Worm (Caenorhabditis elegans) whole organism, young adult: Measurements from ENCODE around the gene bicd-1.

Source experiments
- C06A6.2 ChIP-seq: fragments of 200-800 bp; sonication (Bioruptor generic); conservative IDR thresholded peaks from 2 replicates; pipeline ENCODE4 v1.3.6; 2022; ENCODE audit warnings: missing genetic modification characterization, missing compliant biosample characterization
- F10E7.11 ChIP-seq: sonication (generic microtip); optimal IDR thresholded peaks from 2 replicates; lab custom pipeline; 2017; ENCODE audit warnings: mild to moderate bottlenecking, missing genetic modification characterization, moderate library complexity, missing compliant biosample characterization
- F22D6.2 ChIP-seq: sonication (generic microtip); optimal IDR thresholded peaks from 2 replicates; lab custom pipeline; 2016; ENCODE audit warnings: mild to moderate bottlenecking, missing genetic modification characterization, missing compliant biosample characterization
- F23B12.7 ChIP-seq: sonication (generic microtip); optimal IDR thresholded peaks from 2 replicates; lab custom pipeline; 2017; ENCODE audit warnings: missing genetic modification characterization, mild to moderate bottlenecking, missing compliant biosample characterization, antibody characterized with exemption, moderate library complexity; ENCODE audit not compliant: insufficient read depth
- F39B2.1 ChIP-seq: fragments of 200-800 bp; sonication (Bioruptor generic); IDR thresholded peaks from 2 replicates; pipeline ENCODE4 v1.3.6; 2022; ENCODE audit warnings: missing genetic modification reagents, missing genetic modification characterization, missing compliant biosample characterization
- F49E8.2 ChIP-seq: sonication (generic microtip); optimal IDR thresholded peaks from 3 replicates; lab custom pipeline; 2017; ENCODE audit warnings: missing genetic modification characterization, mild to moderate bottlenecking, missing compliant biosample characterization, antibody characterized with exemption, moderate library complexity; ENCODE audit not compliant: insufficient read depth
- F55B11.4 ChIP-seq: sonication (generic microtip); optimal IDR thresholded peaks from 2 replicates; lab custom pipeline; 2016; ENCODE audit warnings: missing compliant biosample characterization, missing genetic modification characterization, borderline replicate concordance; ENCODE audit not compliant: insufficient read depth
- F57A8.1 ChIP-seq: fragments of 200-800 bp; sonication (Bioruptor generic); optimal IDR thresholded peaks from 2 replicates; lab custom pipeline; 2018; ENCODE audit warnings: mild to moderate bottlenecking, missing genetic modification characterization, moderate library complexity, missing compliant biosample characterization
- T07F8.4 ChIP-seq: sonication (generic microtip); optimal IDR thresholded peaks from 2 replicates; lab custom pipeline; 2016; ENCODE audit warnings: mild to moderate bottlenecking, missing genetic modification characterization, moderate library complexity, missing compliant biosample characterization
- Y53G8AR.9 ChIP-seq: fragments of 200-800 bp; sonication (Bioruptor generic); conservative IDR thresholded peaks from 2 replicates; pipeline ENCODE4 v1.3.6; 2022; ENCODE audit warnings: missing genetic modification reagents, missing genetic modification characterization, missing compliant biosample characterization
- ama-1 ChIP-seq, 3 experiments: fragments of 150-350 bp in 1 of 3; sonication (generic microtip) in 2 of 3; optimal IDR thresholded peaks; 2 replicates each; lab custom pipeline; 2014 to 2018; ENCODE audit warnings: missing biosample characterization in 2 of 3, missing genetic modification characterization in 2 of 3, missing genetic modification reagents in 2 of 3
- attf-5 ChIP-seq: fragments of 200-800 bp; sonication (Bioruptor generic); optimal IDR thresholded peaks from 2 replicates; lab custom pipeline; 2018; ENCODE audit warnings: mild to moderate bottlenecking, missing genetic modification characterization, missing compliant biosample characterization
- attf-6 ChIP-seq: fragments of 200-800 bp; sonication (Bioruptor generic); IDR thresholded peaks from 2 replicates; pipeline ENCODE4 v1.3.6; 2022; ENCODE audit warnings: missing genetic modification reagents, missing genetic modification characterization, missing compliant biosample characterization
- bed-2 ChIP-seq: fragments of 200-800 bp; sonication (Bioruptor generic); IDR thresholded peaks from 2 replicates; pipeline ENCODE4 v1.3.6; 2022; ENCODE audit warnings: missing genetic modification reagents, missing genetic modification characterization, missing compliant biosample characterization
- ccch-3 ChIP-seq: fragments of 200-800 bp; sonication (Bioruptor generic); optimal IDR thresholded peaks from 2 replicates; lab custom pipeline; 2018; ENCODE audit warnings: mild to moderate bottlenecking, missing genetic modification characterization, missing compliant biosample characterization
- ceh-100 ChIP-seq: fragments of 200-800 bp; sonication (Bioruptor generic); IDR thresholded peaks from 2 replicates; pipeline ENCODE4 v1.3.6; 2022; ENCODE audit warnings: missing genetic modification reagents, missing genetic modification characterization, missing compliant biosample characterization
- ceh-27 ChIP-seq: fragments of 200-800 bp; sonication (Bioruptor generic); optimal IDR thresholded peaks from 2 replicates; lab custom pipeline; 2018; ENCODE audit warnings: mild to moderate bottlenecking, missing genetic modification characterization, moderate library complexity, missing compliant biosample characterization
- ceh-40 ChIP-seq: fragments of 200-800 bp; sonication (Bioruptor generic); IDR thresholded peaks from 2 replicates; pipeline ENCODE4 v1.3.6; 2022; ENCODE audit warnings: missing genetic modification characterization, missing compliant biosample characterization
- ceh-79 ChIP-seq: sonication (generic microtip); optimal IDR thresholded peaks from 2 replicates; lab custom pipeline; 2017; ENCODE audit warnings: mild to moderate bottlenecking, missing genetic modification characterization, missing compliant biosample characterization
- ceh-91 ChIP-seq: fragments of 200-800 bp; sonication (Bioruptor generic); IDR thresholded peaks from 2 replicates; pipeline ENCODE4 v1.3.6; 2022; ENCODE audit warnings: missing genetic modification reagents, missing genetic modification characterization, missing compliant biosample characterization
- efl-1 ChIP-seq: fragments of 150-350 bp; optimal IDR thresholded peaks from 2 replicates; lab custom pipeline; 2014; ENCODE audit warnings: missing biosample characterization, missing genetic modification reagents, missing genetic modification characterization
- ekl-4 ChIP-seq: fragments of 200-800 bp; sonication (Bioruptor generic); IDR thresholded peaks from 2 replicates; pipeline ENCODE4 v1.3.6; 2022; ENCODE audit warnings: missing genetic modification reagents, missing genetic modification characterization, missing compliant biosample characterization
- hlh-26 ChIP-seq: fragments of 200-800 bp; sonication (Bioruptor generic); conservative IDR thresholded peaks from 2 replicates; pipeline ENCODE4 v1.3.6; 2022; ENCODE audit warnings: missing genetic modification reagents, missing genetic modification characterization, missing compliant biosample characterization
- hmg-1.2 ChIP-seq: fragments of 200-800 bp; sonication (Bioruptor generic); IDR thresholded peaks from 2 replicates; pipeline ENCODE4 v1.3.6; 2022; ENCODE audit warnings: missing genetic modification reagents, missing genetic modification characterization, missing compliant biosample characterization
- hmg-20 ChIP-seq: fragments of 200-800 bp; sonication (Bioruptor generic); IDR thresholded peaks from 2 replicates; pipeline ENCODE4 v1.3.6; 2022; ENCODE audit warnings: missing genetic modification reagents, missing genetic modification characterization, missing compliant biosample characterization
- lin-26 ChIP-seq: fragments of 200-800 bp; sonication (Bioruptor generic); IDR thresholded peaks from 2 replicates; pipeline ENCODE4 v1.3.6; 2022; ENCODE audit warnings: missing genetic modification reagents, missing genetic modification characterization, missing compliant biosample characterization
- lin-54 ChIP-seq: fragments of 200-800 bp; sonication (Bioruptor generic); optimal IDR thresholded peaks from 2 replicates; lab custom pipeline; 2018; ENCODE audit warnings: mild to moderate bottlenecking, missing genetic modification characterization, missing compliant biosample characterization
- lir-1 ChIP-seq: fragments of 200-800 bp; sonication (Bioruptor generic); conservative IDR thresholded peaks from 2 replicates; pipeline ENCODE4 v1.3.6; 2022; ENCODE audit warnings: missing genetic modification reagents, missing genetic modification characterization, missing compliant biosample characterization
- madf-6 ChIP-seq: fragments of 200-800 bp; sonication (Bioruptor generic); IDR thresholded peaks from 2 replicates; pipeline ENCODE4 v1.3.6; 2022; ENCODE audit warnings: missing genetic modification reagents, missing genetic modification characterization, missing compliant biosample characterization
- madf-8 ChIP-seq: fragments of 200-800 bp; sonication (Bioruptor generic); conservative IDR thresholded peaks from 2 replicates; pipeline ENCODE4 v1.3.6; 2022; ENCODE audit warnings: missing genetic modification reagents, missing genetic modification characterization, missing compliant biosample characterization
- nfya-2 ChIP-seq: fragments of 200-800 bp; sonication (Bioruptor generic); IDR thresholded peaks from 2 replicates; pipeline ENCODE4 v1.3.6; 2022; ENCODE audit warnings: missing genetic modification reagents, missing genetic modification characterization, missing compliant biosample characterization
- nhr-120 ChIP-seq: fragments of 200-800 bp; sonication (Bioruptor generic); IDR thresholded peaks from 2 replicates; pipeline ENCODE4 v1.3.6; 2022; ENCODE audit warnings: missing genetic modification characterization, missing compliant biosample characterization
- nhr-80 ChIP-seq: sonication (generic microtip); optimal IDR thresholded peaks from 2 replicates; lab custom pipeline; 2016; ENCODE audit warnings: missing genetic modification characterization, missing compliant biosample characterization
- pbrm-1 ChIP-seq: fragments of 200-800 bp; sonication (Bioruptor generic); IDR thresholded peaks from 2 replicates; pipeline ENCODE4 v1.3.6; 2022; ENCODE audit warnings: missing genetic modification reagents, missing genetic modification characterization, missing compliant biosample characterization
- pha-4 ChIP-seq: fragments of 150-350 bp; sonication (generic microtip); optimal IDR thresholded peaks from 2 replicates; lab custom pipeline; 2014; ENCODE audit warnings: missing biosample characterization, missing genetic modification reagents, missing genetic modification characterization
- rcor-1 ChIP-seq: fragments of 200-800 bp; sonication (Bioruptor generic); IDR thresholded peaks from 2 replicates; pipeline ENCODE4 v1.3.6; 2022; ENCODE audit warnings: missing genetic modification reagents, missing genetic modification characterization, missing compliant biosample characterization
- repo-1 ChIP-seq: sonication (generic microtip); optimal IDR thresholded peaks from 2 replicates; lab custom pipeline; 2017; ENCODE audit warnings: mild to moderate bottlenecking, missing genetic modification characterization, missing compliant biosample characterization
- sdz-38 ChIP-seq: sonication (generic microtip); optimal IDR thresholded peaks from 2 replicates; lab custom pipeline; 2016; ENCODE audit warnings: missing genotype, missing genetic modification characterization, missing compliant biosample characterization
- somi-1 ChIP-seq: fragments of 200-800 bp; sonication (Bioruptor generic); optimal IDR thresholded peaks from 2 replicates; lab custom pipeline; 2018; ENCODE audit warnings: mild to moderate bottlenecking, missing genetic modification characterization, missing compliant biosample characterization
- tbp1 ChIP-seq: fragments of 200-800 bp; sonication (Bioruptor generic); optimal IDR thresholded peaks from 2 replicates; lab custom pipeline; 2018; ENCODE audit warnings: mild to moderate bottlenecking, missing genetic modification characterization, missing compliant biosample characterization
- tbx-9 ChIP-seq: sonication (generic microtip); optimal IDR thresholded peaks from 2 replicates; lab custom pipeline; 2016; ENCODE audit warnings: borderline replicate concordance, missing genetic modification characterization, inconsistent platforms, missing compliant biosample characterization
- unc-130 ChIP-seq: sonication (generic microtip); optimal IDR thresholded peaks from 2 replicates; lab custom pipeline; 2016; ENCODE audit warnings: missing genetic modification reagents, missing genetic modification characterization, missing compliant biosample characterization
- xnd-1 ChIP-seq: sonication (generic microtip); optimal IDR thresholded peaks from 2 replicates; lab custom pipeline; 2016; ENCODE audit warnings: missing genotype, missing genetic modification reagents, missing genetic modification characterization, missing compliant biosample characterization
- zfh-2 ChIP-seq: fragments of 200-800 bp; sonication (Bioruptor generic); conservative IDR thresholded peaks from 2 replicates; pipeline ENCODE4 v1.3.6; 2022; ENCODE audit warnings: missing genetic modification reagents, missing genetic modification characterization, missing compliant biosample characterization
- zim-3 ChIP-seq: sonication (generic microtip); optimal IDR thresholded peaks from 2 replicates; lab custom pipeline; 2017; ENCODE audit warnings: mild to moderate bottlenecking, missing genetic modification characterization, moderate library complexity, missing compliant biosample characterization
- ztf-18 ChIP-seq: sonication (generic microtip); optimal IDR thresholded peaks from 2 replicates; lab custom pipeline; 2016; ENCODE audit warnings: missing genotype, mild to moderate bottlenecking, missing genetic modification characterization, missing compliant biosample characterization
- ztf-22 ChIP-seq: fragments of 200-800 bp; sonication (Bioruptor generic); optimal IDR thresholded peaks from 2 replicates; lab custom pipeline; 2018; ENCODE audit warnings: mild to moderate bottlenecking, missing genetic modification characterization, moderate library complexity, missing compliant biosample characterization
- ztf-6 ChIP-seq: fragments of 200-800 bp; sonication (Bioruptor generic); IDR thresholded peaks from 2 replicates; pipeline ENCODE4 v1.3.6; 2022; ENCODE audit warnings: missing genetic modification reagents, missing genetic modification characterization, missing compliant biosample characterization

bicd-1 gene

DNA sequence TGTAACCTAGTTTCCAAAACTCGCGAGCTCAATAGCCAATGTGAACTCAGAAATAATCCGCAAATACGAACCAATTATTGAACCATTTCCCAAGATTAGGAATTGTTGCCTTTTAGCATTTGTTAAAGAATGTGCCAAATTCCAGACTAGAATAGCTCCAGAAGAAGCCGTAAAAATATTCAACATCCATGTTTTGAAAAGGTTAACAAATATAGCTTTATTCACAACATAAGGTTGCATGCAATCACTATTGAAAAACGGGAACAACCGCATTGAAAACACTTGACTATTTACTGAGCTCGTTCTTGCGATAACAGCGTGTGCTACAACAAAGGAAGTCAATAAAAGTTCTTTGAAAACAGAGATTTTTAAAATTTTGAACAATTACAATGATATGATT, 45.6 kb downstream of the bicd-1 start (continued):
- TF ChIP-seq ceh-100 (GFP tag; lab: Robert Waterston, UW) (peak; percentile 59), F22D6.2 (tag; lab: Kevin White, UChicago) (no peak), unc-130 (GFP tag; lab: Kevin White, UChicago) (peak; percentile 59), attf-6 (GFP tag; lab: Robert Waterston, UW) (peak; percentile 81), attf-5 (GFP tag; lab: Kevin White, UChicago) (no peak), rcor-1 (peak; percentile 57; the same call in 1 of the 2 replicates), F55B11.4 (no peak), lin-26 (GFP tag; lab: Robert Waterston, UW) (peak; percentile 65; the same call in 1 of the 2 replicates), ekl-4 (GFP tag; lab: Robert Waterston, UW) (peak; percentile 88), hlh-26 (no peak), xnd-1 (tag; lab: Kevin White, UChicago) (peak; percentile 34), zim-3 (peak; percentile 19), nhr-120 (GFP tag; lab: Robert Waterston, UW) (no peak), Y53G8AR.9 (GFP tag; lab: Robert Waterston, UW) (peak; percentile 87), hmg-20 (0 out of 2 replicates have a peak, but pooled peaks have one; percentile 41), hmg-1.2 (GFP tag; lab: Robert Waterston, UW) (peak; percentile 34; the same call in 1 of the 2 replicates), F10E7.11 (tag; lab: Kevin White, UChicago) (no peak), lin-54 (GFP tag; lab: Kevin White, UChicago) (peak; percentile 66), pha-4 (tag; lab: Kevin White, UChicago) (no peak), nhr-80 (tag; lab: Kevin White, UChicago) (no peak), ceh-40 (GFP tag; lab: Robert Waterston, UW) (0 out of 2 replicates have a peak, but pooled peaks have one; percentile 66), C06A6.2 (no peak), ztf-6 (GFP tag; lab: Robert Waterston, UW) (no peak), lir-1 (no peak), F49E8.2 (tag; lab: Kevin White, UChicago) (peak; percentile 78), madf-8 (GFP tag; lab: Robert Waterston, UW) (no peak), somi-1 (no peak), T07F8.4 (tag; lab: Kevin White, UChicago) (no peak), sdz-38 (tag; lab: Kevin White, UChicago) (no peak), ceh-79 (tag; lab: Kevin White, UChicago) (peak; percentile 21), ztf-18 (tag; lab: Kevin White, UChicago) (no peak), nfya-2 (0 out of 2 replicates have a peak, but pooled peaks have one; percentile 53), madf-6 (peak; percentile 74), F23B12.7 (tag; lab: Kevin White, UChicago) (no peak), tbp1 (peak; percentile 46), ccch-3 (GFP tag; lab: Kevin White, UChicago) (no peak), ceh-27 (no peak), ceh-91 (GFP tag; lab: Robert Waterston, UW) (no peak), F39B2.1 (0 out of 2 replicates have a peak, but pooled peaks have one; percentile 41), efl-1 (GFP tag; lab: Kevin White, UChicago) (no peak), repo-1 (tag; lab: Kevin White, UChicago) (peak; percentile 62), tbx-9 (tag; lab: Kevin White, UChicago) (no peak), zfh-2 (GFP tag; lab: Robert Waterston, UW) (no peak), ztf-22 (GFP tag; lab: Kevin White, UChicago) (no peak), bed-2 (no peak), pbrm-1 (GFP tag; lab: Robert Waterston, UW) (0 out of 2 replicates have a peak, but pooled peaks have one; percentile 52), F57A8.1 (no peak), ama-1 (optimal IDR thresholded peaks at IDR 0.05; lab: Kevin White, UChicago) (no peak), ama-1 (GFP tag; optimal IDR thresholded peaks at IDR 0.05; lab: Kevin White, UChicago) (peak in 1 of 2 experiments; percentile 35)
